Worm (Caenorhabditis elegans): ENCODE results near the gene C16D9.3.

Gene C16D9.3

ce11 chrV:8269878-8270277 lies 30.1 kb upstream of the C16D9.3 start:
- TF ChIP-seq nhr-25 (tag; optimal IDR thresholded peaks at IDR 0.05) (no peak), ceh-9 (tag; optimal IDR thresholded peaks at IDR 0.05) (no peak), pqm-1 (tag; optimal IDR thresholded peaks at IDR 0.05) (peak; percentile 75), elt-2 (tag; optimal IDR thresholded peaks at IDR 0.05) (peak; percentile 85), pha-4 (tag; optimal IDR thresholded peaks at IDR 0.05) (peak; percentile 57), jun-1 (tag; optimal IDR thresholded peaks at IDR 0.05) (peak; percentile 24), nhr-77 (tag; optimal IDR thresholded peaks at IDR 0.05) (no peak)

- peak; percentile 3 for TF ChIP-seq fos-1 (tag; optimal IDR thresholded peaks at IDR 0.05)
- no peak for TF ChIP-seq aly-2 (tag; optimal IDR thresholded peaks at IDR 0.05)
- TF ChIP-seq unc-62 (GFP tag; optimal IDR thresholded peaks at IDR 0.05): no peak
- peak; percentile 26 for TF ChIP-seq jun-1 (tag; optimal IDR thresholded peaks at IDR 0.05)
- no peak for TF ChIP-seq egl-27 (tag; optimal IDR thresholded peaks at IDR 0.05)
- no peak for TF ChIP-seq nhr-11 (tag; optimal IDR thresholded peaks at IDR 0.05)
- no peak for TF ChIP-seq tbx-2 (tag; optimal IDR thresholded peaks at IDR 0.05)
- TF ChIP-seq nfya-1 (tag; optimal IDR thresholded peaks at IDR 0.05; ENCODE audit: insufficient read depth): no peak
- TF ChIP-seq nhr-67 (tag; optimal IDR thresholded peaks at IDR 0.05): no peak
- no peak for TF ChIP-seq nhr-23 (tag; optimal IDR thresholded peaks at IDR 0.05)
- no peak for TF ChIP-seq R02D3.7 (tag; optimal IDR thresholded peaks at IDR 0.05)
- TF ChIP-seq skn-1 (tag; optimal IDR thresholded peaks at IDR 0.05): no peak
- TF ChIP-seq mdl-1 (tag; optimal IDR thresholded peaks at IDR 0.05): no peak
- no peak for TF ChIP-seq nhr-237 (tag; optimal IDR thresholded peaks at IDR 0.05)
- no peak for TF ChIP-seq eor-1 (tag; optimal IDR thresholded peaks at IDR 0.05)
- TF ChIP-seq pqm-1 (tag; optimal IDR thresholded peaks at IDR 0.05): peak; percentile 80
- TF ChIP-seq lin-39 (tag; optimal IDR thresholded peaks at IDR 0.05): no peak
- TF ChIP-seq fkh-10 (GFP tag; optimal IDR thresholded peaks at IDR 0.05): no peak
- TF ChIP-seq ztf-4 (tag; optimal IDR thresholded peaks at IDR 0.05): no peak
- TF ChIP-seq elt-2 (tag; optimal IDR thresholded peaks at IDR 0.05): peak; percentile 92
- TF ChIP-seq mml-1 (tag; optimal IDR thresholded peaks at IDR 0.05): no peak
- TF ChIP-seq pha-4 (tag; optimal IDR thresholded peaks at IDR 0.05): peak; percentile 38
- TF ChIP-seq nhr-28 (tag; optimal IDR thresholded peaks at IDR 0.05): no peak
- TF ChIP-seq lin-15B (tag; optimal IDR thresholded peaks at IDR 0.05): no peak
Measured at ce11 chrV:8268902-8269301, 29.1 kb upstream of the C16D9.3 start, which contains the start of the genes asp-6 and asp-12. Gene asp-6 (minus strand): TSS chrV:8268937. Gene asp-12 (plus strand): TSS chrV:8269210.

ce11 chrV:8267275-8267674 lies 27.4 kb upstream of the C16D9.3 start:
- TF ChIP-seq skn-1 (tag; optimal IDR thresholded peaks at IDR 0.05) (peak; percentile 5), fkh-2 (tag; optimal IDR thresholded peaks at IDR 0.05) (no peak), mdl-1 (tag; optimal IDR thresholded peaks at IDR 0.05) (no peak), ZK546.5 (tag; optimal IDR thresholded peaks at IDR 0.05) (no peak), lin-15B (tag; optimal IDR thresholded peaks at IDR 0.05) (no peak), egl-5 (tag; optimal IDR thresholded peaks at IDR 0.05) (no peak), nhr-77 (tag; optimal IDR thresholded peaks at IDR 0.05) (peak; percentile 55), ceh-28 (tag; optimal IDR thresholded peaks at IDR 0.05) (no peak), elt-2 (tag; optimal IDR thresholded peaks at IDR 0.05) (peak; percentile 96), nhr-25 (tag; optimal IDR thresholded peaks at IDR 0.05) (no peak), tbx-2 (tag; optimal IDR thresholded peaks at IDR 0.05) (no peak), R02D3.7 (tag; optimal IDR thresholded peaks at IDR 0.05) (no peak), pqm-1 (tag; optimal IDR thresholded peaks at IDR 0.05) (peak; percentile 91), zag-1 (tag; optimal IDR thresholded peaks at IDR 0.05) (no peak), egl-27 (tag; optimal IDR thresholded peaks at IDR 0.05) (no peak), jun-1 (tag; optimal IDR thresholded peaks at IDR 0.05) (peak; percentile 43), nhr-11 (tag; optimal IDR thresholded peaks at IDR 0.05) (no peak), lin-39 (tag; optimal IDR thresholded peaks at IDR 0.05) (no peak), elt-1 (tag; optimal IDR thresholded peaks at IDR 0.05) (no peak), ceh-82 (tag; optimal IDR thresholded peaks at IDR 0.05) (no peak), eor-1 (tag; optimal IDR thresholded peaks at IDR 0.05) (no peak), daf-12 (tag; optimal IDR thresholded peaks at IDR 0.05) (no peak)

ce11 chrV:8266232-8266631 lies 26.4 kb upstream of the C16D9.3 start, which contains the start of gene F21F8.5:
Gene F21F8.5 (minus strand): TSS chrV:8266332.
- no peak for TF ChIP-seq lin-39 (tag; optimal IDR thresholded peaks at IDR 0.05)
- no peak for TF ChIP-seq egl-27 (tag; optimal IDR thresholded peaks at IDR 0.05)
- no peak for TF ChIP-seq snpc-4 (tag; optimal IDR thresholded peaks at IDR 0.05)
- no peak for TF ChIP-seq nfya-1 (tag; optimal IDR thresholded peaks at IDR 0.05; ENCODE audit: insufficient read depth)
- TF ChIP-seq elt-2 (tag; optimal IDR thresholded peaks at IDR 0.05): no peak
- TF ChIP-seq unc-62 (GFP tag; optimal IDR thresholded peaks at IDR 0.05): no peak
- TF ChIP-seq unc-39 (tag; optimal IDR thresholded peaks at IDR 0.05): no peak
- no peak for TF ChIP-seq aly-2 (tag; optimal IDR thresholded peaks at IDR 0.05)
- TF ChIP-seq nhr-77 (tag; optimal IDR thresholded peaks at IDR 0.05): no peak
- no peak for TF ChIP-seq hmg-11 (tag; optimal IDR thresholded peaks at IDR 0.05)
- no peak for TF ChIP-seq nhr-25 (tag; optimal IDR thresholded peaks at IDR 0.05)
- TF ChIP-seq eor-1 (tag; optimal IDR thresholded peaks at IDR 0.05): no peak
- no peak for TF ChIP-seq ceh-9 (tag; optimal IDR thresholded peaks at IDR 0.05)

All from whole organism, L3 larva.